Worm (Caenorhabditis elegans) whole organism, early embryonic: ENCODE data around the gene msp-78.

Experiments used
- aly-1 ChIP-seq: sonication (generic microtip); optimal IDR thresholded peaks from 2 replicates; lab custom pipeline; 2016; ENCODE audit warnings: missing genetic modification characterization, missing compliant biosample characterization
- ama-1 ChIP-seq: fragments of 150-350 bp; optimal IDR thresholded peaks from 2 replicates; lab custom pipeline; 2014
- ceh-13 ChIP-seq: fragments of 200-800 bp; sonication (Bioruptor generic); optimal IDR thresholded peaks from 2 replicates; lab custom pipeline; 2018; ENCODE audit warnings: mild to moderate bottlenecking, missing genetic modification characterization, missing compliant biosample characterization
- ets-7 ChIP-seq: sonication (generic microtip); optimal IDR thresholded peaks from 2 replicates; lab custom pipeline; 2016; ENCODE audit warnings: missing genotype, missing genetic modification characterization, missing compliant biosample characterization
- hmg-4 ChIP-seq: fragments of 200-800 bp; sonication (Bioruptor generic); optimal IDR thresholded peaks from 2 replicates; lab custom pipeline; 2018; ENCODE audit warnings: mild to moderate bottlenecking, missing genetic modification characterization, missing compliant biosample characterization
- pes-1 ChIP-seq: fragments of 200-800 bp; sonication (Bioruptor generic); IDR thresholded peaks from 2 replicates; pipeline ENCODE4 v1.3.6; 2022; ENCODE audit warnings: missing genetic modification reagents, missing genetic modification characterization, missing compliant biosample characterization
- scrt-1 ChIP-seq: fragments of 200-800 bp; sonication (Bioruptor generic); IDR thresholded peaks from 2 replicates; pipeline ENCODE4 v1.3.6; 2022; ENCODE audit warnings: missing genetic modification characterization, missing compliant biosample characterization
- sea-1 ChIP-seq: fragments of 200-800 bp; sonication (Bioruptor generic); conservative IDR thresholded peaks from 2 replicates; pipeline ENCODE4 v1.3.6; 2022; ENCODE audit warnings: missing genetic modification characterization, missing compliant biosample characterization
- tbx-37 ChIP-seq: fragments of 200-800 bp; sonication (Bioruptor generic); conservative IDR thresholded peaks from 2 replicates; pipeline ENCODE4 v1.3.6; 2022; ENCODE audit warnings: missing genetic modification reagents, missing genetic modification characterization, missing compliant biosample characterization

ce11 chrIV:9737204-9737790 lies 32.5 kb upstream of the msp-78 start, which contains the start of gene cka-1:
- no peak for TF ChIP-seq ama-1 (lab: Kevin White, UChicago)
- no peak for TF ChIP-seq sea-1 (GFP tag; lab: Robert Waterston, UW)
- no peak for TF ChIP-seq aly-1 (tag; lab: Kevin White, UChicago)
- no peak for TF ChIP-seq ceh-13
- no peak for TF ChIP-seq ets-7 (tag; lab: Kevin White, UChicago)
- TF ChIP-seq tbx-37: no peak
- TF ChIP-seq hmg-4 (GFP tag; lab: Kevin White, UChicago): no peak
- no peak for TF ChIP-seq scrt-1
- no peak for TF ChIP-seq pes-1 (GFP tag; lab: Robert Waterston, UW)
